Worm (Caenorhabditis elegans) whole organism, L3 larva: Measurements from ENCODE around the gene F47E1.2.
A peak's percentile ranks its signal among the peaks of the same experiment; 100 is the strongest.

ENCODE experiments used
- aly-2 ChIP-seq: fragments of 150-350 bp; optimal IDR thresholded peaks from 2 replicates; lab custom pipeline; 2014; ENCODE audit warnings: missing biosample characterization, missing genetic modification characterization
- elt-2 ChIP-seq: sonication (generic microtip); optimal IDR thresholded peaks from 2 replicates; lab custom pipeline; 2016; ENCODE audit warnings: missing genetic modification reagents, mild to moderate bottlenecking, missing genetic modification characterization, missing compliant biosample characterization
- elt-3 ChIP-seq, 3 experiments: fragments of 150-350 bp in 1 of 3; sonication (generic microtip) in 2 of 3; optimal IDR thresholded peaks; 2 replicates in 2 of 3; 4 replicates in 1 of 3; lab custom pipeline; 2014 to 2017; ENCODE audit warnings: missing biosample characterization in 3 of 3, missing genetic modification characterization in 3 of 3
- fos-1 ChIP-seq: fragments of 150-350 bp; optimal IDR thresholded peaks from 2 replicates; lab custom pipeline; 2014; ENCODE audit warnings: missing biosample characterization, missing genetic modification characterization
- nhr-11 ChIP-seq: fragments of 150-350 bp; optimal IDR thresholded peaks from 2 replicates; lab custom pipeline; 2014; ENCODE audit warnings: missing biosample characterization, missing genetic modification characterization
- nhr-237 ChIP-seq: fragments of 150-350 bp; optimal IDR thresholded peaks from 2 replicates; lab custom pipeline; 2014; ENCODE audit warnings: missing biosample characterization, missing genetic modification characterization
- nhr-77 ChIP-seq: fragments of 150-350 bp; optimal IDR thresholded peaks from 2 replicates; lab custom pipeline; 2014; ENCODE audit warnings: missing biosample characterization, missing genetic modification characterization
- pha-4 ChIP-seq: fragments of 150-350 bp; optimal IDR thresholded peaks from 2 replicates; lab custom pipeline; 2014; ENCODE audit warnings: missing biosample characterization, missing genetic modification reagents, missing genetic modification characterization
- pqm-1 ChIP-seq: fragments of 150-350 bp; optimal IDR thresholded peaks from 2 replicates; lab custom pipeline; 2017; ENCODE audit warnings: missing biosample characterization, missing genetic modification characterization, inconsistent platforms
- sea-2 ChIP-seq: fragments of 150-350 bp; sonication (generic microtip); optimal IDR thresholded peaks from 4 replicates; lab custom pipeline; 2014; ENCODE audit warnings: missing biosample characterization, missing genetic modification reagents, missing genetic modification characterization
- skn-1 ChIP-seq: fragments of 150-350 bp; optimal IDR thresholded peaks from 2 replicates; lab custom pipeline; 2014; ENCODE audit warnings: missing biosample characterization, missing genetic modification characterization
- unc-62 ChIP-seq: fragments of 150-350 bp; sonication (generic microtip); optimal IDR thresholded peaks from 4 replicates; lab custom pipeline; 2014; ENCODE audit warnings: missing biosample characterization, missing genetic modification reagents, missing genetic modification characterization
- zag-1 ChIP-seq: fragments of 150-350 bp; optimal IDR thresholded peaks from 2 replicates; lab custom pipeline; 2014; ENCODE audit warnings: missing biosample characterization, missing genetic modification characterization

DNA sequence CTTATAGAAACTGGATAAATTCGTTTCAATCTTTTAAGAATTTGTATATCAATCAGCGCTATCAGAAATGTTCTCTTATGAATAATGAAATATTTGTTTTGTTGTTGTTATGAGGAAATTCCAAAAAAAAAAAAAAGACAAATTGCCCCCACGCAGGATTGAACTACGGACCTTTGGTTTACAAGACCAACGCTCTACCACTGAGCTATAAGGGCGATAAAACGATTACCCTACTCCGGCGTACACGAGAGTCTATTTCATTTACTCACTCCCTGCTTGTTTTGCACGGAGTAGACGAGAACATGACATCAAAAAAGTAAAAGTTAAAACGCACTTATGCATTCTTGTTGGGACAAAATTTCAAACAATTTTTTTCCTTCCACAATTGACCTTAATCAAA, 33.2 kb upstream of the F47E1.2 start:
- TF ChIP-seq unc-62 (GFP tag; lab: Kevin White, UChicago) (no peak), skn-1 (tag; lab: Kevin White, UChicago) (no peak), pha-4 (no peak), nhr-11 (tag; lab: Kevin White, UChicago) (no peak), nhr-237 (tag; lab: Kevin White, UChicago) (no peak), fos-1 (tag; lab: Kevin White, UChicago) (no peak), pqm-1 (tag; lab: Kevin White, UChicago) (peak; percentile 1), elt-3 (tag; optimal IDR thresholded peaks at IDR 0.05; lab: Kevin White, UChicago) (no peak), aly-2 (tag; lab: Kevin White, UChicago) (no peak), sea-2 (GFP tag; lab: Kevin White, UChicago) (no peak), zag-1 (tag; lab: Kevin White, UChicago) (no peak), nhr-77 (tag; lab: Kevin White, UChicago) (no peak), elt-2 (tag; lab: Kevin White, UChicago) (peak; percentile 15)
